Fruit fly (Drosophila melanogaster): ENCODE measurements around the gene CG8086.

CG8086 gene

dm6 chr2L:8300220-8301167, 43.2 kb upstream of the CG8086 start, which contains the start of gene Btk (continued):
- TF ChIP-seq oc (tag; optimal IDR thresholded peaks at IDR 0.05) (no peak), Myb (GFP tag; optimal IDR thresholded peaks at IDR 0.05) (peak; percentile 55), HLH4C (GFP tag; IDR thresholded peaks at IDR 0.05; ENCODE audit: partially characterized antibody) (0 out of 3 replicates have a peak, but pooled peaks have one; percentile 36), Dll (GFP tag; IDR thresholded peaks at IDR 0.05; ENCODE audit: partially characterized antibody) (peak; percentile 53; the same call in 1 of the 4 replicates), E2f2 (GFP tag; IDR thresholded peaks at IDR 0.05) (peak; percentile 90), sd (tag; optimal IDR thresholded peaks at IDR 0.05) (peak; percentile 88), Bteb2 (GFP tag; optimal IDR thresholded peaks at IDR 0.05) (no peak), CG6854 (GFP tag; optimal IDR thresholded peaks at IDR 0.05) (no peak), Pdp1 (GFP tag; optimal IDR thresholded peaks at IDR 0.05) (peak in 1 of 2 experiments; percentile 20), abd-A (tag; optimal IDR thresholded peaks at IDR 0.05) (no peak), CG3281 (GFP tag; optimal IDR thresholded peaks at IDR 0.05) (no peak), chinmo (GFP tag; IDR thresholded peaks at IDR 0.05; ENCODE audit: partially characterized antibody) (peak; percentile 89; the same call in 3 of the 4 replicates), Hmx (GFP tag; optimal IDR thresholded peaks at IDR 0.05) (no peak), CG12659 (GFP tag; optimal IDR thresholded peaks at IDR 0.05) (peak; percentile 35), Sin3A (optimal IDR thresholded peaks at IDR 0.05) (peak; percentile 10), HLH54F (GFP tag; optimal IDR thresholded peaks at IDR 0.05) (no peak), az2 (GFP tag; optimal IDR thresholded peaks at IDR 0.05) (no peak), da (GFP tag; optimal IDR thresholded peaks at IDR 0.05) (no peak), chm (GFP tag; IDR thresholded peaks at IDR 0.05) (0 out of 2 replicates have a peak, but pooled peaks have one; percentile 46), CG17568 (GFP tag; optimal IDR thresholded peaks at IDR 0.05) (peak; percentile 58), CG16815 (GFP tag; optimal IDR thresholded peaks at IDR 0.05) (no peak), Nf-YC (tag; optimal IDR thresholded peaks at IDR 0.05) (no peak), Hr51 (GFP tag; optimal IDR thresholded peaks at IDR 0.05) (no peak), ewg (GFP tag; optimal IDR thresholded peaks at IDR 0.05) (peak; percentile 96), Lhr (GFP tag; optimal IDR thresholded peaks at IDR 0.05) (peak; percentile 30), CG17186 (GFP tag; optimal IDR thresholded peaks at IDR 0.05) (peak; percentile 14), CG34422 (GFP tag; IDR thresholded peaks at IDR 0.05) (peak; percentile 64; the same call in 1 of the 3 replicates), Blimp-1 (GFP tag; optimal IDR thresholded peaks at IDR 0.05) (peak; percentile 49), stwl (tag; optimal IDR thresholded peaks at IDR 0.05) (peak; percentile 31), CG6765 (GFP tag; optimal IDR thresholded peaks at IDR 0.05) (no peak), CG10959 (GFP tag; IDR thresholded peaks at IDR 0.05) (no peak), nom (GFP tag; optimal IDR thresholded peaks at IDR 0.05) (peak; percentile 16), bbx (GFP tag; IDR thresholded peaks at IDR 0.05; ENCODE audit: partially characterized antibody) (0 out of 2 replicates have a peak, but pooled peaks have one; percentile 35), CG13894 (tag; optimal IDR thresholded peaks at IDR 0.05) (no peak), cwo (GFP tag; optimal IDR thresholded peaks at IDR 0.05) (no peak), Trl (optimal IDR thresholded peaks at IDR 0.05) (peak; percentile 34 to 35), Trl (GFP tag; optimal IDR thresholded peaks at IDR 0.05) (no peak), sens (GFP tag) (peak; percentile 77), CG10321 (GFP tag; IDR thresholded peaks at IDR 0.05) (peak; percentile 22; the same call in 1 of the 2 replicates), Dek (tag; optimal IDR thresholded peaks at IDR 0.05) (no peak), Six4 (GFP tag; optimal IDR thresholded peaks at IDR 0.05) (no peak), CG17385 (GFP tag; optimal IDR thresholded peaks at IDR 0.05) (peak; percentile 0), CkIIα-i1 (GFP tag; IDR thresholded peaks at IDR 0.05) (no peak), mam (GFP tag; optimal IDR thresholded peaks at IDR 0.05) (no peak), pnt (GFP tag; optimal IDR thresholded peaks at IDR 0.05) (no peak), CG3838 (GFP tag; optimal IDR thresholded peaks at IDR 0.05) (no peak), CG34224 (GFP tag; IDR thresholded peaks at IDR 0.05; ENCODE audit: partially characterized antibody) (0 out of 3 replicates have a peak, but pooled peaks have one; percentile 16)

Data from whole organism, embryonic.